In genomic region chr3L:12178847-12179437, dm6 we compare ENCODE assay signal across 1 fruit fly cellular context.
TF ChIP-seq lines count a peak whose summit lies in the region.

No protein-coding gene starts in this region.

TF ChIP-seq in whole organism, embryonic, 481 proteins besides CTCF, POLR2A, EP300 and RAD21 (continued from another document):
- TF ChIP-seq Rfx (GFP tag; IDR thresholded peaks at IDR 0.05; lab: Robert Waterston, UW): peak; percentile 67
- TF ChIP-seq dysf (GFP tag; IDR thresholded peaks at IDR 0.05; lab: Robert Waterston, UW): 0 out of 3 replicates have a peak, but pooled peaks have one; percentile 4
- TF ChIP-seq zfh1 (GFP tag; IDR thresholded peaks at IDR 0.05; lab: Robert Waterston, UW): peak; percentile 24; the same call in 1 of the 3 replicates
- TF ChIP-seq Blimp-1 (GFP tag; optimal IDR thresholded peaks at IDR 0.05; lab: Kevin White, UChicago): no peak
- peak; percentile 10 for TF ChIP-seq CG2678 (tag; optimal IDR thresholded peaks at IDR 0.05; lab: Kevin White, UChicago)
- TF ChIP-seq CG9932 (GFP tag; IDR thresholded peaks at IDR 0.05; lab: Robert Waterston, UW): peak; percentile 7; the same call in 1 of the 2 replicates
- peak; percentile 80 for TF ChIP-seq CG11696 (GFP tag; IDR thresholded peaks at IDR 0.05; lab: Robert Waterston, UW)
- no peak for TF ChIP-seq Xbp1 (GFP tag; optimal IDR thresholded peaks at IDR 0.05; lab: Kevin White, UChicago)
- TF ChIP-seq H15 (GFP tag; IDR thresholded peaks at IDR 0.05; lab: Robert Waterston, UW): 0 out of 3 replicates have a peak, but pooled peaks have one; percentile 37
- peak; percentile 33 for TF ChIP-seq sd (tag; optimal IDR thresholded peaks at IDR 0.05; lab: Kevin White, UChicago)
- peak; percentile 48 for TF ChIP-seq gro (GFP tag; optimal IDR thresholded peaks at IDR 0.05; lab: Kevin White, UChicago)
- TF ChIP-seq CG8290 (GFP tag; optimal IDR thresholded peaks at IDR 0.05; lab: Kevin White, UChicago): no peak
- TF ChIP-seq CG8290 (tag; optimal IDR thresholded peaks at IDR 0.05; lab: Kevin White, UChicago): peak in 1 of 2 experiments; percentile 53
- TF ChIP-seq ci (GFP tag; IDR thresholded peaks at IDR 0.05; lab: Robert Waterston, UW): peak; percentile 43; the same call in 1 of the 3 replicates
- 0 out of 2 replicates have a peak, but pooled peaks have one; percentile 11 for TF ChIP-seq Ada2b (GFP tag; IDR thresholded peaks at IDR 0.05; lab: Robert Waterston, UW)
- TF ChIP-seq CG12236 (GFP tag; optimal IDR thresholded peaks at IDR 0.05; lab: Kevin White, UChicago): no peak
- peak; percentile 36; the same call in 2 of the 3 replicates for TF ChIP-seq CG17361 (GFP tag; IDR thresholded peaks at IDR 0.05; lab: Robert Waterston, UW)
- TF ChIP-seq pb (GFP tag; optimal IDR thresholded peaks at IDR 0.05; lab: Kevin White, UChicago): peak; percentile 6
- TF ChIP-seq ERR (GFP tag; optimal IDR thresholded peaks at IDR 0.05; lab: Kevin White, UChicago): no peak
- no peak for TF ChIP-seq rib (GFP tag; IDR thresholded peaks at IDR 0.05; lab: Robert Waterston, UW)
- no peak for TF ChIP-seq mld (GFP tag; IDR thresholded peaks at IDR 0.05; lab: Robert Waterston, UW; ENCODE audit: partially characterized antibody)
- peak in 1 of 2 experiments; percentile 22 for TF ChIP-seq Hr78 (GFP tag; optimal IDR thresholded peaks at IDR 0.05; lab: Kevin White, UChicago)
- TF ChIP-seq CG6175 (GFP tag; IDR thresholded peaks at IDR 0.05; lab: Robert Waterston, UW): 0 out of 3 replicates have a peak, but pooled peaks have one; percentile 25
- TF ChIP-seq Dbx (GFP tag; IDR thresholded peaks at IDR 0.05; lab: Robert Waterston, UW): peak; percentile 29; the same call in 1 of the 3 replicates
- peak; percentile 52 for TF ChIP-seq CG12769 (tag; optimal IDR thresholded peaks at IDR 0.05; lab: Kevin White, UChicago)
- TF ChIP-seq lmd (GFP tag; IDR thresholded peaks at IDR 0.05; lab: Robert Waterston, UW): peak; percentile 25; the same call in 1 of the 2 replicates
- TF ChIP-seq gem (tag; optimal IDR thresholded peaks at IDR 0.05; lab: Kevin White, UChicago): peak; percentile 2
- TF ChIP-seq D19B (GFP tag; optimal IDR thresholded peaks at IDR 0.05; lab: Kevin White, UChicago): peak; percentile 91
- TF ChIP-seq CG11504 (tag; optimal IDR thresholded peaks at IDR 0.05; lab: Kevin White, UChicago): peak; percentile 38
- peak; percentile 41 for TF ChIP-seq dmrt99B (tag; optimal IDR thresholded peaks at IDR 0.05; lab: Kevin White, UChicago)
- peak; percentile 18 for TF ChIP-seq grau (tag; optimal IDR thresholded peaks at IDR 0.05; lab: Kevin White, UChicago)
- TF ChIP-seq Meics (GFP tag; optimal IDR thresholded peaks at IDR 0.05; lab: Kevin White, UChicago): peak; percentile 24
- TF ChIP-seq bcd (GFP tag; optimal IDR thresholded peaks at IDR 0.05; lab: Kevin White, UChicago): peak; percentile 13
- no peak for TF ChIP-seq CG12299 (tag; optimal IDR thresholded peaks at IDR 0.05; lab: Kevin White, UChicago)
- no peak for TF ChIP-seq CG10321 (GFP tag; IDR thresholded peaks at IDR 0.05; lab: Robert Waterston, UW)
- peak; percentile 16 for TF ChIP-seq cwo (GFP tag; optimal IDR thresholded peaks at IDR 0.05; lab: Kevin White, UChicago)
